Fruit fly (Drosophila melanogaster): ENCODE data around the gene MESR6.

DNA sequence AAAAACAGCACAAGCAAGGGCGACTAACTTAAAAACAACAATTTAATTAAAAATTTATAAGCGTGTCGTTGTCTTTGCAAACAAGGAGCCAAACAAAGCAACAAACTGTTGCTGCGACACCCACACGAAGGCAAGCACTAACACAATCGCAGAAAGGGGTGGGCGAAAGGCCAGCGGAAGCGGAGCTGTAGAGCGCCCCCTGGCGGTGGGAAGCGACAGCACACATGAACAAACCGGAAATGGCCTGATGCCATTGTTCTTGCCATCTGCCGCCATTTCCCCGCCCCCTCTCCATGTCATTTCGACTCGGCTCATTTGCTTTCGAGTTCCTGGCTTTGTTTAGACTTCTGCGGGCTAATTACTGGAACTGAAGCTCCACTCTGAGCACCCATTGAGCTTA is 40.1 kb downstream of the MESR6 start:
- no peak for TF ChIP-seq Mio (GFP tag; optimal IDR thresholded peaks at IDR 0.05)
- TF ChIP-seq foxo (GFP tag; optimal IDR thresholded peaks at IDR 0.05): no peak
- no peak for TF ChIP-seq fru (GFP tag; optimal IDR thresholded peaks at IDR 0.05)
